Worm (Caenorhabditis elegans): ENCODE measurements around the gene his-37.

Gene his-37

DNA sequence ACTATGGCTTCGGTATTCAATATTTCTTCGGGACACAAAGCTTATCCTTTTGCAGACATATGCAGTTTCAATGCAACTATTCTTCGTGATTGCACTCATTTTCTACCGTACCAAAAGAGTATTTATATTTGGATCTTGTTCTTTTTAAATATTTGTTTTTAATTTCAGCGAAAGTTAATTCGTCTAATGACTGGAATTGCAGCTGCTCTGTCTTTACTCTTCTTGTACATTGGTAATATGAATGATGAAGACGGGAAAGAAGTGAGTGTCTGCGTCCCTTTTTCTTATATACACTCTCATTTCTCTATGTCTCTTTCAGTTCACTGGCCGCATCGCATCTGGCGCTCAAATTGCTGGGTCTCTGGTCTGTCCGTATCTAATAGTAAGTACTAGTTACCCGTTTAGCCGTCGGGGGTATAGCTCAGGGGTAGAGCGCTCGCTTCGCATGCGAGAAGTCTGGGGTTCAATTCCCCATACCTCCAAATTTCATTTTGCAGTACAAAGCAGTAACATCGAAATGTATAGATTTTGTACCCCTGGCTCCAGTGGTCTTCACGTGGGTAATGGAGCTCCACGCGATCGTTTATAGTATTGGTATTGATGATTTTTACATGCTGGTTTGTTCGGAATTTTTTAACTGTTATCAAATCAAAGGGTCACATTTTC is 43.6 kb upstream of the his-37 start (continued):
- TF ChIP-seq rec-8 (tag; optimal IDR thresholded peaks at IDR 0.05) (peak; percentile 22 to 82), zfh-2 (GFP tag; conservative IDR thresholded peaks at IDR 0.05) (no peak), pbrm-1 (GFP tag; IDR thresholded peaks at IDR 0.05) (peak; percentile 44; the same call in 1 of the 2 replicates), bed-1 (GFP tag; IDR thresholded peaks at IDR 0.05) (peak; percentile 64; the same call in 1 of the 2 replicates), mel-28 (tag; optimal IDR thresholded peaks at IDR 0.05; ENCODE audit: borderline replicate concordance) (no peak), Y56A3A.18 (GFP tag; IDR thresholded peaks at IDR 0.05) (peak; percentile 94), B0336.3 (GFP tag; IDR thresholded peaks at IDR 0.05) (no peak; the same call in none of the 2 replicates), snpc-1.1 (tag; optimal IDR thresholded peaks at IDR 0.05; ENCODE audit: insufficient read depth) (peak; percentile 88), hrde-1 (tag; optimal IDR thresholded peaks at IDR 0.05; ENCODE audit: borderline replicate concordance) (peak; percentile 13), F22D6.2 (tag; optimal IDR thresholded peaks at IDR 0.05) (peak; percentile 30), ztf-22 (GFP tag; optimal IDR thresholded peaks at IDR 0.05) (no peak), ztf-26 (tag; optimal IDR thresholded peaks at IDR 0.05) (peak; percentile 70), F49E8.2 (tag; optimal IDR thresholded peaks at IDR 0.05; ENCODE audit: insufficient read depth) (no peak), ztf-28 (GFP tag; IDR thresholded peaks at IDR 0.05) (no peak), die-1 (tag; optimal IDR thresholded peaks at IDR 0.05) (peak; percentile 74), F57C9.4 (tag; optimal IDR thresholded peaks at IDR 0.05) (no peak), nfya-1 (tag; optimal IDR thresholded peaks at IDR 0.05; ENCODE audit: borderline replicate concordance, insufficient read depth) (no peak), hmg-20 (GFP tag; IDR thresholded peaks at IDR 0.05) (peak; percentile 72; the same call in 1 of the 2 replicates), nfyb-1 (GFP tag; IDR thresholded peaks at IDR 0.05) (peak; percentile 89), Y79H2A.3 (GFP tag; conservative IDR thresholded peaks at IDR 0.05) (no peak), nhr-80 (tag; optimal IDR thresholded peaks at IDR 0.05) (no peak), madf-3 (GFP tag; IDR thresholded peaks at IDR 0.05) (no peak), aptf-3 (GFP tag; IDR thresholded peaks at IDR 0.05) (0 out of 2 replicates have a peak, but pooled peaks have one; percentile 77), snpc-4 (GFP tag; optimal IDR thresholded peaks at IDR 0.05) (peak; percentile 82), snpc-4 (tag; optimal IDR thresholded peaks at IDR 0.05) (peak; percentile 89 to 95 (median 92)), T07F8.4 (tag; optimal IDR thresholded peaks at IDR 0.05) (peak; percentile 49), lin-26 (GFP tag; IDR thresholded peaks at IDR 0.05) (peak; percentile 87), sea-2 (GFP tag; IDR thresholded peaks at IDR 0.05) (no peak), rpc-1 (optimal IDR thresholded peaks at IDR 0.05) (peak; percentile 81), rpc-1 (tag; optimal IDR thresholded peaks at IDR 0.05) (peak; percentile 74), F55B11.4 (tag; optimal IDR thresholded peaks at IDR 0.05; ENCODE audit: borderline replicate concordance, insufficient read depth) (no peak), egl-18 (GFP tag; IDR thresholded peaks at IDR 0.05) (peak; percentile 83; the same call in 1 of the 2 replicates), unc-62 (GFP tag; optimal IDR thresholded peaks at IDR 0.05) (no peak)

DNA sequence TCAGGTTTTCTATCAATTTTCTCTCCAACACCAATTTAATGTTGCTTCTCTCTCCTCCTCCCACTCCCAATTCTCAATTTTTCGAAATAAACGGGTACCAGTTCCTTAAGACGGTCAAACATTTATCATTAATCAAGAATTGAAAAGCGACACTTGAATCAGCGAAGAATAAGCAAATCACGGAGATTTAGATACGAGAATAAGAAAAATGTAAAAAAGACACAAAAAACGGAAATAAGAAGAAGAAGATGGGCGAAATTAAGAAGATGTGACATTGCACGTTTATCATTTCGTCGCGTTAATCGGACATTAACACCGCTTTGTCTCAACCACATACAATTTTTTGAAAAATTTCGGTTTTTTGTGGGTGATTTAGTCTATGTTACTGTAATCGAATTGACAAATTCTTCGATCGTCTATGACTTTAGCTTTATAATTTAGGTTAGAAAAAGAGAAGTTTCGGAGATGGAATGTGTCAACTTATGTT is 42.4 kb upstream of the his-37 start, which contains the start of gene haao-1:
TSS of gene haao-1 (plus strand) at position 437 of the 487 bp plus-strand sequence.
- TF ChIP-seq C17E4.6 (GFP tag; IDR thresholded peaks at IDR 0.05) (no peak), Y53F4B.3 (GFP tag; IDR thresholded peaks at IDR 0.05) (no peak), madf-8 (GFP tag; conservative IDR thresholded peaks at IDR 0.05) (no peak), snpc-1.1 (tag; optimal IDR thresholded peaks at IDR 0.05; ENCODE audit: insufficient read depth) (no peak), madf-6 (GFP tag; IDR thresholded peaks at IDR 0.05) (no peak), akir-1 (GFP tag; optimal IDR thresholded peaks at IDR 0.05) (no peak), somi-1 (GFP tag; optimal IDR thresholded peaks at IDR 0.05) (no peak), him-1 (tag; optimal IDR thresholded peaks at IDR 0.05) (no peak), bed-2 (GFP tag; IDR thresholded peaks at IDR 0.05) (no peak), ets-4 (GFP tag; optimal IDR thresholded peaks at IDR 0.05) (no peak), ama-1 (optimal IDR thresholded peaks at IDR 0.05) (no peak), ama-1 (GFP tag; optimal IDR thresholded peaks at IDR 0.05) (no peak), zfh-2 (GFP tag; conservative IDR thresholded peaks at IDR 0.05) (no peak), ceh-91 (GFP tag; IDR thresholded peaks at IDR 0.05) (no peak), efl-1 (GFP tag; optimal IDR thresholded peaks at IDR 0.05) (no peak), atf-7 (tag; optimal IDR thresholded peaks at IDR 0.05) (no peak)

Measured in whole organism, young adult.